Fruit fly (Drosophila melanogaster) whole organism, wandering third instar larva: ENCODE data around the gene Rpp20.
A peak's percentile ranks its signal among the peaks of the same experiment; 100 is the strongest.

Source experiments
- Abd-B ChIP-seq: fragments of >200 bp; optimal IDR thresholded peaks from 2 replicates; lab custom pipeline; 2017; ENCODE audit warnings: missing biosample characterization, missing genetic modification characterization
- CG32264 ChIP-seq: fragments of 200-800 bp; sonication (Bioruptor generic); optimal IDR thresholded peaks from 2 replicates; lab custom pipeline; 2016; ENCODE audit warnings: missing biosample characterization, missing genetic modification characterization
- CG9705 ChIP-seq: fragments of 200-800 bp; sonication (Bioruptor generic); optimal IDR thresholded peaks from 2 replicates; lab custom pipeline; 2018; ENCODE audit warnings: missing biosample characterization, mild to moderate bottlenecking, missing genetic modification characterization
- CrebA ChIP-seq: fragments of 200-800 bp; sonication (Bioruptor generic); optimal IDR thresholded peaks from 2 replicates; lab custom pipeline; 2016; ENCODE audit warnings: missing biosample characterization, mild to moderate bottlenecking, missing genetic modification characterization, borderline replicate concordance
- Dif ChIP-seq: fragments of 200-275, 200-300 bp; sonication (Bioruptor generic); optimal IDR thresholded peaks from 2 replicates; lab custom pipeline; 2018; ENCODE audit warnings: missing biosample characterization, missing genetic modification characterization; ENCODE audit not compliant: partially characterized antibody
- GATAd ChIP-seq: sonication (Bioruptor generic); optimal IDR thresholded peaks from 2 replicates; lab custom pipeline; 2016; ENCODE audit warnings: missing biosample characterization, missing genetic modification characterization
- HLH106 ChIP-seq: fragments of 200-800 bp; optimal IDR thresholded peaks from 3 replicates; lab custom pipeline; 2019; ENCODE audit warnings: missing biosample characterization, mild to moderate bottlenecking, missing genetic modification characterization, moderate library complexity
- Hnf4 ChIP-seq: fragments of 200-800 bp; sonication (Bioruptor generic); optimal IDR thresholded peaks from 2 replicates; lab custom pipeline; 2016; ENCODE audit warnings: missing biosample characterization, mild to moderate bottlenecking, missing genetic modification characterization
- Hr78 ChIP-seq: fragments of >200 bp; optimal IDR thresholded peaks from 2 replicates; lab custom pipeline; 2017; ENCODE audit warnings: missing biosample characterization, missing genetic modification characterization
- Hr83 ChIP-seq: fragments of 200-300 bp; sonication (Bioruptor generic); optimal IDR thresholded peaks from 2 replicates; lab custom pipeline; 2016; ENCODE audit warnings: missing biosample characterization, mild to moderate bottlenecking, missing genetic modification characterization, moderate library complexity; ENCODE audit not compliant: poor library complexity, severe bottlenecking
- Jra ChIP-seq: sonication (Bioruptor generic); optimal IDR thresholded peaks from 2 replicates; lab custom pipeline; 2016; ENCODE audit warnings: missing biosample characterization, missing genetic modification characterization
- Mio ChIP-seq: sonication (Bioruptor generic); optimal IDR thresholded peaks from 2 replicates; lab custom pipeline; 2016; ENCODE audit warnings: missing biosample characterization, missing genetic modification characterization
- Myc ChIP-seq: fragments of >200 bp; optimal IDR thresholded peaks from 2 replicates; lab custom pipeline; 2017
- N ChIP-seq: fragments of >200 bp; optimal IDR thresholded peaks from 2 replicates; lab custom pipeline; 2018; ENCODE audit warnings: missing biosample characterization, missing external identifiers, missing genetic modification characterization
- OdsH ChIP-seq: fragments of 200-800 bp; sonication (Bioruptor generic); optimal IDR thresholded peaks from 2 replicates; lab custom pipeline; 2016; ENCODE audit warnings: missing biosample characterization, mild to moderate bottlenecking, missing genetic modification characterization
- Rel ChIP-seq, 2 experiments: fragments of 200-800 bp; sonication (Bioruptor generic) in 1 of 2; optimal IDR thresholded peaks; 2 replicates in 1 of 2; 3 replicates in 1 of 2; lab custom pipeline; 2016 to 2019; ENCODE audit warnings: mild to moderate bottlenecking in 2 of 2, missing biosample characterization in 2 of 2, missing genetic modification characterization in 2 of 2, moderate library complexity in 1 of 2
- Sp1 ChIP-seq: fragments of 200-800 bp; sonication (Bioruptor generic); optimal IDR thresholded peaks from 3 replicates; lab custom pipeline; 2019; ENCODE audit warnings: missing biosample characterization, mild to moderate bottlenecking, missing genetic modification characterization, moderate library complexity
- Vsx2 ChIP-seq: fragments of 200-300, 225-300 bp; sonication (Bioruptor generic); optimal IDR thresholded peaks from 2 replicates; lab custom pipeline; 2018; ENCODE audit warnings: missing biosample characterization, missing genetic modification characterization; ENCODE audit not compliant: partially characterized antibody
- br ChIP-seq: fragments of 200-800 bp; sonication (Bioruptor generic); optimal IDR thresholded peaks from 2 replicates; lab custom pipeline; 2016; ENCODE audit warnings: missing biosample characterization, missing genetic modification characterization
- brk ChIP-seq: fragments of 200-800 bp; sonication (Bioruptor generic); optimal IDR thresholded peaks from 2 replicates; lab custom pipeline; 2016; ENCODE audit warnings: missing biosample characterization, mild to moderate bottlenecking, missing genetic modification characterization
- dl ChIP-seq, 2 experiments: fragments of 175-275, 200-275 bp in 1 of 2; fragments of 200-275 bp in 1 of 2; sonication (Bioruptor generic); optimal IDR thresholded peaks; lab custom pipeline; 2018; ENCODE audit warnings: mild to moderate bottlenecking in 2 of 2, missing biosample characterization in 2 of 2, missing genetic modification characterization in 2 of 2, moderate library complexity in 2 of 2; ENCODE audit not compliant: partially characterized antibody in 2 of 2, insufficient read depth in 1 of 2
- dmrt93B ChIP-seq: fragments of 200-800 bp; sonication (Bioruptor generic); optimal IDR thresholded peaks from 2 replicates; lab custom pipeline; 2018; ENCODE audit warnings: missing biosample characterization, mild to moderate bottlenecking, missing genetic modification characterization
- dsf ChIP-seq: sonication (Bioruptor generic); optimal IDR thresholded peaks from 2 replicates; lab custom pipeline; 2016; ENCODE audit warnings: missing biosample characterization, missing genetic modification characterization, borderline replicate concordance
- foxo ChIP-seq, 2 experiments: fragments of 200-800 bp; sonication (Bioruptor generic); optimal IDR thresholded peaks; 2 replicates in 1 of 2; 3 replicates in 1 of 2; lab custom pipeline; 2016 to 2017; ENCODE audit warnings: missing biosample characterization in 2 of 2, missing genetic modification characterization in 2 of 2
- fru ChIP-seq: fragments of 200-800 bp; sonication (Bioruptor generic); optimal IDR thresholded peaks from 3 replicates; lab custom pipeline; 2016; ENCODE audit warnings: missing biosample characterization, mild to moderate bottlenecking, missing genetic modification characterization
- h ChIP-seq: fragments of 200-800 bp; sonication (Bioruptor generic); optimal IDR thresholded peaks from 3 replicates; lab custom pipeline; 2016; ENCODE audit warnings: missing biosample characterization, mild to moderate bottlenecking, missing genetic modification characterization
- jim ChIP-seq: fragments of 175-275, 200-325 bp; sonication (Bioruptor generic); optimal IDR thresholded peaks from 2 replicates; lab custom pipeline; 2016; ENCODE audit warnings: missing biosample characterization, mild to moderate bottlenecking, missing genetic modification characterization
- lola ChIP-seq: fragments of >200 bp; optimal IDR thresholded peaks from 2 replicates; lab custom pipeline; 2017; ENCODE audit warnings: missing biosample characterization, missing genetic modification characterization
- psq ChIP-seq: fragments of 200-800 bp; sonication (Bioruptor generic); optimal IDR thresholded peaks from 3 replicates; lab custom pipeline; 2017; ENCODE audit warnings: missing biosample characterization, mild to moderate bottlenecking, missing genetic modification characterization, moderate library complexity
- rgr ChIP-seq: fragments of 200-800 bp; sonication (Bioruptor generic); optimal IDR thresholded peaks from 3 replicates; lab custom pipeline; 2016; ENCODE audit warnings: missing biosample characterization, mild to moderate bottlenecking, missing genetic modification characterization
- sage ChIP-seq: fragments of 200-800 bp; sonication (Bioruptor generic); optimal IDR thresholded peaks from 2 replicates; lab custom pipeline; 2016; ENCODE audit warnings: missing biosample characterization, mild to moderate bottlenecking, missing genetic modification characterization
- sv ChIP-seq: fragments of 200-800 bp; sonication (Bioruptor generic); optimal IDR thresholded peaks from 3 replicates; lab custom pipeline; 2016; ENCODE audit warnings: missing biosample characterization, missing genetic modification characterization
- tai ChIP-seq: sonication (Bioruptor generic); optimal IDR thresholded peaks from 2 replicates; lab custom pipeline; 2016; ENCODE audit warnings: missing biosample characterization, missing genetic modification characterization
- usp ChIP-seq: fragments of >200 bp; optimal IDR thresholded peaks from 2 replicates; lab custom pipeline; 2017; ENCODE audit warnings: missing biosample characterization, missing genetic modification characterization
- woc ChIP-seq: sonication (Bioruptor generic); optimal IDR thresholded peaks from 2 replicates; lab custom pipeline; 2016; ENCODE audit warnings: missing biosample characterization, mild to moderate bottlenecking, missing genetic modification characterization

The Rpp20 gene

dm6 chrX:19696845-19697244 lies 47.4 kb upstream of the Rpp20 start, which contains the start of gene Cdc42:
Cdc42 (plus strand) TSS chrX:19697091.
- TF ChIP-seq lola (no peak), Hr83 (GFP tag; lab: Kevin White, UChicago) (peak; percentile 12), Hnf4 (GFP tag; lab: Kevin White, UChicago) (no peak)

- TF ChIP-seq Jra (GFP tag; lab: Kevin White, UChicago) (peak; percentile 41), Abd-B (GFP tag; lab: Kevin White, UChicago) (peak; percentile 50), usp (GFP tag; lab: Kevin White, UChicago) (no peak), Hr83 (GFP tag; lab: Kevin White, UChicago) (peak; percentile 62), jim (GFP tag; lab: Kevin White, UChicago) (no peak), OdsH (GFP tag; lab: Kevin White, UChicago) (peak; percentile 19), Vsx2 (no peak), HLH106 (tag; lab: Kevin White, UChicago) (peak; percentile 20), dsf (no peak), N (peak; percentile 96), Dif (GFP tag; lab: Kevin White, UChicago) (peak; percentile 16), lola (no peak), dmrt93B (GFP tag; lab: Kevin White, UChicago) (no peak), CG9705 (GFP tag; lab: Kevin White, UChicago) (peak; percentile 48), woc (GFP tag; lab: Kevin White, UChicago) (no peak), Mio (no peak), br (GFP tag; lab: Kevin White, UChicago) (no peak), Hnf4 (GFP tag; lab: Kevin White, UChicago) (no peak), GATAd (GFP tag; lab: Kevin White, UChicago) (no peak), tai (GFP tag; lab: Kevin White, UChicago) (no peak), h (GFP tag; lab: Kevin White, UChicago) (peak; percentile 38), psq (GFP tag; lab: Kevin White, UChicago) (peak; percentile 44), fru (no peak), foxo (GFP tag; optimal IDR thresholded peaks at IDR 0.05; lab: Kevin White, UChicago) (peak in 1 of 2 experiments; percentile 7), CrebA (GFP tag; lab: Kevin White, UChicago) (no peak), rgr (GFP tag; lab: Kevin White, UChicago) (peak; percentile 30), Sp1 (peak; percentile 12), Rel (GFP tag; optimal IDR thresholded peaks at IDR 0.05; lab: Kevin White, UChicago) (no peak), Rel (tag; optimal IDR thresholded peaks at IDR 0.05; lab: Kevin White, UChicago) (peak; percentile 9)
These were observed 46.9 kb upstream of the Rpp20 start for dm6 chrX:19697255-19697877.

- TF ChIP-seq Dif (GFP tag; lab: Kevin White, UChicago): peak; percentile 97
- TF ChIP-seq dsf: no peak
- no peak for TF ChIP-seq Myc
- TF ChIP-seq Rel (GFP tag; optimal IDR thresholded peaks at IDR 0.05; lab: Kevin White, UChicago): no peak
- no peak for TF ChIP-seq Rel (tag; optimal IDR thresholded peaks at IDR 0.05; lab: Kevin White, UChicago)
- TF ChIP-seq HLH106 (tag; lab: Kevin White, UChicago): peak; percentile 29
- no peak for TF ChIP-seq CG32264
- TF ChIP-seq Vsx2: no peak
- peak in 1 of 2 experiments; percentile 4 for TF ChIP-seq dl (GFP tag; optimal IDR thresholded peaks at IDR 0.05; lab: Kevin White, UChicago; ENCODE audit: insufficient read depth in 1 of 2, partially characterized antibody in 2 of 2)
- TF ChIP-seq CrebA (GFP tag; lab: Kevin White, UChicago): no peak
- TF ChIP-seq Hr83 (GFP tag; lab: Kevin White, UChicago): no peak
- TF ChIP-seq GATAd (GFP tag; lab: Kevin White, UChicago): no peak
- no peak for TF ChIP-seq N
- no peak for TF ChIP-seq sv (GFP tag; lab: Kevin White, UChicago)
- no peak for TF ChIP-seq Hr78 (GFP tag; lab: Kevin White, UChicago)
- peak; percentile 0 for TF ChIP-seq Sp1
- no peak for TF ChIP-seq tai (GFP tag; lab: Kevin White, UChicago)
- no peak for TF ChIP-seq sage
- peak; percentile 18 for TF ChIP-seq rgr (GFP tag; lab: Kevin White, UChicago)
- no peak for TF ChIP-seq brk
- TF ChIP-seq Jra (GFP tag; lab: Kevin White, UChicago): no peak
These were observed 42.6 kb upstream of the Rpp20 start, which contains the start of gene Tcs4 for dm6 chrX:19701611-19702010. Tcs4 (minus strand) TSS chrX:19701755.
